Fruit fly (Drosophila melanogaster): ENCODE data around the gene CG44085.

- no peak for TF ChIP-seq ttk (optimal IDR thresholded peaks at IDR 0.05)
- no peak for TF ChIP-seq psq (optimal IDR thresholded peaks at IDR 0.05)
Observed at dm6 chr2L:13258702-13259101, 2.1 kb upstream of the CG44085 start.
